Fruit fly (Drosophila melanogaster) whole organism, embryonic: ENCODE results near the gene CG13850.
A peak's percentile ranks its signal among the peaks of the same experiment; 100 is the strongest.

Source experiments
- CG1024 ChIP-seq: fragments of 200-800 bp; sonication (Bioruptor generic); IDR thresholded peaks from 2 replicates; pipeline ENCODE4 v1.3.6; 2022; ENCODE audit warnings: missing biosample characterization, missing genetic modification characterization
- CG11247 ChIP-seq: fragments of 200-800 bp; sonication (Bioruptor generic); IDR thresholded peaks from 2 replicates; pipeline ENCODE4 v1.3.6; 2022; ENCODE audit warnings: missing biosample characterization, missing genetic modification characterization
- CG11398 ChIP-seq: fragments of 200-800 bp; sonication (Bioruptor generic); optimal IDR thresholded peaks from 2 replicates; lab custom pipeline; 2016; ENCODE audit warnings: missing biosample characterization, missing genetic modification characterization
- CG11723 ChIP-seq: fragments of 200-800 bp; sonication (Bioruptor generic); optimal IDR thresholded peaks from 2 replicates; lab custom pipeline; 2017; ENCODE audit warnings: missing biosample characterization, mild to moderate bottlenecking, missing genetic modification characterization
- CG13287 ChIP-seq: fragments of 200-800 bp; sonication (Bioruptor generic); IDR thresholded peaks from 2 replicates; pipeline ENCODE4 v1.3.6; 2022; ENCODE audit warnings: missing biosample characterization, missing genetic modification characterization; ENCODE audit not compliant: partially characterized antibody
- CG1529 ChIP-seq: fragments of 200-800 bp; sonication (Bioruptor generic); optimal IDR thresholded peaks from 3 replicates; lab custom pipeline; 2018; ENCODE audit warnings: missing biosample characterization, missing genetic modification characterization
- CG17385 ChIP-seq: fragments of 200-800 bp; sonication (Bioruptor generic); optimal IDR thresholded peaks from 3 replicates; lab custom pipeline; 2018; ENCODE audit warnings: missing biosample characterization, mild to moderate bottlenecking, missing genetic modification characterization
- CG2875 ChIP-seq: fragments of 200-800 bp; sonication (Bioruptor generic); optimal IDR thresholded peaks from 2 replicates; lab custom pipeline; 2017; ENCODE audit warnings: missing biosample characterization, mild to moderate bottlenecking, missing genetic modification characterization, missing genetic modification reagents
- CG3065 ChIP-seq: fragments of 200-800 bp; sonication (Bioruptor generic); optimal IDR thresholded peaks from 2 replicates; lab custom pipeline; 2016; ENCODE audit warnings: missing biosample characterization, missing genetic modification characterization
- CG34376 ChIP-seq: fragments of 200-800 bp; sonication (Bioruptor generic); optimal IDR thresholded peaks from 2 replicates; lab custom pipeline; 2018; ENCODE audit warnings: missing biosample characterization, mild to moderate bottlenecking, missing genetic modification characterization
- CG3838 ChIP-seq: fragments of 200-800 bp; sonication (Bioruptor generic); optimal IDR thresholded peaks from 3 replicates; lab custom pipeline; 2016; ENCODE audit warnings: missing biosample characterization, missing genetic modification characterization
- CG42726 ChIP-seq: fragments of 200-800 bp; sonication (Bioruptor generic); IDR thresholded peaks from 2 replicates; pipeline ENCODE4 v1.3.6; 2022; ENCODE audit warnings: missing biosample characterization, missing genetic modification characterization; ENCODE audit not compliant: partially characterized antibody
- CG7928 ChIP-seq: fragments of 200-800 bp; sonication (Bioruptor generic); optimal IDR thresholded peaks from 2 replicates; lab custom pipeline; 2017; ENCODE audit warnings: missing biosample characterization, mild to moderate bottlenecking, missing genetic modification characterization
- Deaf1 ChIP-seq: fragments of 200-800 bp; optimal IDR thresholded peaks from 3 replicates; lab custom pipeline; 2019; ENCODE audit warnings: missing biosample characterization, mild to moderate bottlenecking, missing genetic modification characterization, moderate library complexity
- E2f1 ChIP-seq: fragments of 200-800 bp; sonication (Bioruptor generic); IDR thresholded peaks from 2 replicates; pipeline ENCODE4 v1.3.6; 2022; ENCODE audit warnings: missing biosample characterization, missing genetic modification characterization
- Hand ChIP-seq: fragments of 200-800 bp; sonication (Bioruptor generic); optimal IDR thresholded peaks from 2 replicates; lab custom pipeline; 2017; ENCODE audit warnings: mild to moderate bottlenecking, missing biosample characterization, missing genetic modification reagents, missing genetic modification characterization
- MBD-R2 ChIP-seq: fragments of 200-800 bp; sonication (Bioruptor generic); IDR thresholded peaks from 2 replicates; pipeline ENCODE4 v1.3.6; 2022; ENCODE audit warnings: missing biosample characterization, missing genetic modification characterization
- Nf-YC ChIP-seq: fragments of 200-800 bp; optimal IDR thresholded peaks from 3 replicates; lab custom pipeline; 2019; ENCODE audit warnings: missing biosample characterization, mild to moderate bottlenecking, missing genetic modification characterization, moderate library complexity
- Poxn ChIP-seq: fragments of 200-800 bp; sonication (Bioruptor generic); IDR thresholded peaks from 2 replicates; pipeline ENCODE4 v1.3.6; 2022; ENCODE audit warnings: missing biosample characterization, missing genetic modification characterization
- Ravus ChIP-seq: fragments of 200-800 bp; sonication (Bioruptor generic); IDR thresholded peaks from 2 replicates; pipeline ENCODE4 v1.3.6; 2022; ENCODE audit warnings: missing biosample characterization, missing genetic modification characterization
- Sox102F ChIP-seq: fragments of 200-800 bp; sonication (Bioruptor generic); optimal IDR thresholded peaks from 2 replicates; lab custom pipeline; 2018; ENCODE audit warnings: missing biosample characterization, mild to moderate bottlenecking, missing genetic modification characterization, moderate library complexity
- Sry-β ChIP-seq: fragments of 200-800 bp; sonication (Bioruptor generic); optimal IDR thresholded peaks from 2 replicates; lab custom pipeline; 2018; ENCODE audit warnings: missing biosample characterization, mild to moderate bottlenecking, missing genetic modification characterization, moderate library complexity
- Sry-δ ChIP-seq: fragments of 200-800 bp; sonication (Bioruptor generic); optimal IDR thresholded peaks from 2 replicates; lab custom pipeline; 2016; ENCODE audit warnings: missing biosample characterization, missing genetic modification characterization
- TFAM ChIP-seq: fragments of 200-800 bp; sonication (Bioruptor generic); optimal IDR thresholded peaks from 2 replicates; lab custom pipeline; 2017; ENCODE audit warnings: missing biosample characterization, missing genetic modification characterization, inconsistent platforms
- Tbp ChIP-seq: fragments of >200 bp; optimal IDR thresholded peaks from 2 replicates; lab custom pipeline; 2018; ENCODE audit warnings: missing biosample characterization, missing genetic modification characterization
- Xrp1 ChIP-seq: fragments of 200-800 bp; sonication (Bioruptor generic); IDR thresholded peaks from 2 replicates; pipeline ENCODE4 v1.3.6; 2022; ENCODE audit warnings: missing biosample characterization, missing genetic modification characterization
- ab ChIP-seq: fragments of 200-800 bp; sonication (Bioruptor generic); optimal IDR thresholded peaks from 2 replicates; lab custom pipeline; 2016; ENCODE audit warnings: missing biosample characterization, missing genetic modification characterization
- ac ChIP-seq: fragments of 200-800 bp; sonication (Bioruptor generic); optimal IDR thresholded peaks from 3 replicates; lab custom pipeline; 2017; ENCODE audit warnings: missing biosample characterization, mild to moderate bottlenecking, missing genetic modification characterization
- amos ChIP-seq: fragments of 200-800 bp; sonication (Bioruptor generic); IDR thresholded peaks from 2 replicates; pipeline ENCODE4 v1.3.6; 2022; ENCODE audit warnings: missing biosample characterization, missing genetic modification characterization; ENCODE audit not compliant: partially characterized antibody
- az2 ChIP-seq: fragments of 200-800 bp; sonication (Bioruptor generic); optimal IDR thresholded peaks from 3 replicates; lab custom pipeline; 2016; ENCODE audit warnings: missing biosample characterization, missing genetic modification characterization
- cad ChIP-seq: fragments of >200 bp; optimal IDR thresholded peaks from 2 replicates; lab custom pipeline; 2017; ENCODE audit warnings: missing biosample characterization, missing genetic modification characterization
- cas ChIP-seq: fragments of 200-800 bp; sonication (Bioruptor generic); IDR thresholded peaks from 2 replicates; pipeline ENCODE4 v1.3.6; 2022; ENCODE audit warnings: missing biosample characterization, missing genetic modification characterization
- gcm2 ChIP-seq: fragments of 200-800 bp; sonication (Bioruptor generic); optimal IDR thresholded peaks from 2 replicates; lab custom pipeline; 2016; ENCODE audit warnings: missing biosample characterization, missing genetic modification characterization
- gem ChIP-seq: fragments of 200-800 bp; sonication (Bioruptor generic); optimal IDR thresholded peaks from 2 replicates; lab custom pipeline; 2019; ENCODE audit warnings: missing biosample characterization, mild to moderate bottlenecking, missing genetic modification characterization, moderate library complexity
- gro ChIP-seq: fragments of 200-800 bp; sonication (Bioruptor generic); optimal IDR thresholded peaks from 2 replicates; lab custom pipeline; 2016; ENCODE audit warnings: missing biosample characterization, missing genetic modification characterization
- h ChIP-seq: fragments of >200 bp; optimal IDR thresholded peaks from 2 replicates; lab custom pipeline; 2017
- insv ChIP-seq, 2 experiments: fragments of 200-800 bp; sonication (Bioruptor generic); optimal IDR thresholded peaks; 3 replicates each; lab custom pipeline; 2016 to 2018; ENCODE audit warnings: missing biosample characterization in 2 of 2, missing genetic modification characterization in 2 of 2
- jumu ChIP-seq: fragments of 200-800 bp; sonication (Bioruptor generic); optimal IDR thresholded peaks from 3 replicates; lab custom pipeline; 2016; ENCODE audit warnings: missing biosample characterization, missing genetic modification characterization
- kni ChIP-seq: fragments of 200-800 bp; sonication (Bioruptor generic); optimal IDR thresholded peaks from 3 replicates; lab custom pipeline; 2017; ENCODE audit warnings: mild to moderate bottlenecking, missing biosample characterization, missing genetic modification reagents, missing genetic modification characterization
- lov ChIP-seq, 2 experiments: fragments of 200-800 bp in 1 of 2; fragments of >200 bp in 1 of 2; sonication (Bioruptor generic) in 1 of 2; IDR thresholded peaks in 1 of 2; optimal IDR thresholded peaks in 1 of 2; 2 replicates in 1 of 2; 3 replicates in 1 of 2; pipeline versions ENCODE4 v1.3.6 to Lab custom; 2017 to 2022; ENCODE audit warnings: missing biosample characterization in 1 of 2, missing genetic modification characterization in 1 of 2
- luna ChIP-seq: fragments of 200-800 bp; sonication (Bioruptor generic); optimal IDR thresholded peaks from 2 replicates; lab custom pipeline; 2016; ENCODE audit warnings: missing biosample characterization, missing genetic modification characterization
- nmo ChIP-seq: fragments of 200-800 bp; sonication (Bioruptor generic); optimal IDR thresholded peaks from 2 replicates; lab custom pipeline; 2018; ENCODE audit warnings: missing biosample characterization, mild to moderate bottlenecking, missing genetic modification characterization, moderate library complexity
- ro ChIP-seq: fragments of 200-800 bp; sonication (Bioruptor generic); IDR thresholded peaks from 2 replicates; pipeline ENCODE4 v1.3.6; 2022; ENCODE audit warnings: missing biosample characterization, missing genetic modification characterization
- run ChIP-seq: fragments of 200-800 bp; sonication (Bioruptor generic); optimal IDR thresholded peaks from 3 replicates; lab custom pipeline; 2018; ENCODE audit warnings: missing biosample characterization, mild to moderate bottlenecking, missing genetic modification characterization
- sna ChIP-seq: fragments of 200-800 bp; sonication (Bioruptor generic); IDR thresholded peaks from 2 replicates; pipeline ENCODE4 v1.3.6; 2022; ENCODE audit warnings: missing biosample characterization, missing genetic modification characterization; ENCODE audit not compliant: partially characterized antibody
- sqz ChIP-seq: fragments of 200-800 bp; sonication (Bioruptor generic); optimal IDR thresholded peaks from 3 replicates; lab custom pipeline; 2018; ENCODE audit warnings: missing biosample characterization, mild to moderate bottlenecking, missing genetic modification characterization
- vnd ChIP-seq: fragments of 200-800 bp; sonication (Bioruptor generic); IDR thresholded peaks from 3 replicates; pipeline ENCODE4 v1.3.6; 2022; ENCODE audit warnings: missing biosample characterization, missing genetic modification characterization; ENCODE audit not compliant: partially characterized antibody
- zen2 ChIP-seq: fragments of 200-800 bp; sonication (Bioruptor generic); IDR thresholded peaks from 3 replicates; pipeline ENCODE4 v1.3.6; 2022; ENCODE audit warnings: missing biosample characterization, missing genetic modification characterization; ENCODE audit not compliant: partially characterized antibody
- zfh2 ChIP-seq: fragments of 200-800 bp; sonication (Bioruptor generic); optimal IDR thresholded peaks from 2 replicates; lab custom pipeline; 2016; ENCODE audit warnings: missing biosample characterization, missing genetic modification characterization

Gene CG13850

DNA sequence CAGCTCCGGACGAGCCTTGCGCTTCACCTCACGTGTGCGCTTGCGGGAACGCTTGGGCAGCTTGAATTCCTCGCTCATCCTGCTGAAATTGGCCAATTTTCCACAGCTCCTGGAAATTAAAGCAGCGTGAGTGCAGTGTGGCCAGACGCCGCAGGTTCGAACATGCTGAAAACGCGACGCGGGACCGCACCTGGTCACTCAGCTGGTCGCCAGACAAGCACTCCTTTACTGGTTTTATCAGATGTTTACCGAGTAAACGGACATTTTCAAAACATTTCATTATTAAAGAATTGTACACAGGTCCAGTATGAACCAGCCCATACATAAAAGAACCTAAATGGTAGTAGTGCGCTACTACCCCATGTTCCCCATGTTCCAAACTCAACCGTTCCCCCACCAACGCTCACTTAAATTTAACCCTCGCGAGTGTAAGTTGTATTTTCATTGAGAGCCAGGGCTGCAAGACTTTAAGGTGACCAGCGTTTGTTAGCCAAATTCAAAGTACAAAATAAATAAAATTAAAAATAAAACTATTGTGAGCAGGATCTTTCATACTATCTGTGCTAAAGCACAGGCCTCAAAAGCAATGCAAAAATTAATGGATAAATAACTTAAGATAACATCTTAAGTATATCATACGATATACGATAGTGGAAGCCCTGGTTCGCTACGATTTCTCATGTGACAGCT lies 48.4 kb downstream of the CG13850 start, which contains the start of the genes JMJD6, CG7071 and Muted (continued):
- peak; percentile 91 for TF ChIP-seq Sox102F (GFP tag; lab: Kevin White, UChicago)
- TF ChIP-seq gro: peak; percentile 93
- peak; percentile 84 for TF ChIP-seq CG11723 (GFP tag; lab: Kevin White, UChicago)
- peak; percentile 52 for TF ChIP-seq ac (GFP tag; lab: Kevin White, UChicago)
- peak; percentile 53 for TF ChIP-seq Ravus (GFP tag; lab: Robert Waterston, UW)
- peak; percentile 88 for TF ChIP-seq jumu (GFP tag; lab: Kevin White, UChicago)
- peak; percentile 94 for TF ChIP-seq Xrp1
- TF ChIP-seq nmo (GFP tag; lab: Kevin White, UChicago): peak; percentile 88
- peak; percentile 69 for TF ChIP-seq amos (GFP tag; lab: Robert Waterston, UW)
- no peak for TF ChIP-seq TFAM
- peak; percentile 83 for TF ChIP-seq CG1024 (GFP tag; lab: Robert Waterston, UW)
- peak; percentile 72 for TF ChIP-seq CG2875
- peak; percentile 34 for TF ChIP-seq luna (GFP tag; lab: Kevin White, UChicago)
- peak; percentile 84 for TF ChIP-seq kni (GFP tag; lab: Kevin White, UChicago)
- TF ChIP-seq ab (GFP tag; lab: Kevin White, UChicago): peak; percentile 70
- peak; percentile 91 for TF ChIP-seq sna (GFP tag; lab: Robert Waterston, UW)
- peak; percentile 66; the same call in 1 of the 2 replicates for TF ChIP-seq CG42726 (GFP tag; lab: Robert Waterston, UW)
- peak; percentile 42 for TF ChIP-seq Tbp (GFP tag; lab: Kevin White, UChicago)
- TF ChIP-seq CG7928 (GFP tag; lab: Kevin White, UChicago): peak; percentile 99
- peak; percentile 56 for TF ChIP-seq Sry-β (GFP tag; lab: Kevin White, UChicago)
- TF ChIP-seq sqz (GFP tag; lab: Kevin White, UChicago): peak; percentile 77
- peak; percentile 83 for TF ChIP-seq MBD-R2 (GFP tag; lab: Robert Waterston, UW)
- no peak for TF ChIP-seq lov (optimal IDR thresholded peaks at IDR 0.05; lab: Kevin White, UChicago)
- peak; percentile 87; the same call in 2 of the 3 replicates for TF ChIP-seq lov (GFP tag; IDR thresholded peaks at IDR 0.05; lab: Robert Waterston, UW)
- peak in 1 of 2 experiments; percentile 75 for TF ChIP-seq insv (GFP tag; optimal IDR thresholded peaks at IDR 0.05; lab: Kevin White, UChicago)
- peak; percentile 84 for TF ChIP-seq E2f1
- peak; percentile 65 for TF ChIP-seq gcm2 (GFP tag; lab: Kevin White, UChicago)
- TF ChIP-seq Deaf1 (tag; lab: Kevin White, UChicago): peak; percentile 55
- peak; percentile 78 for TF ChIP-seq run (tag; lab: Kevin White, UChicago)
- TF ChIP-seq ro: peak; percentile 81
- no peak for TF ChIP-seq cad (GFP tag; lab: Kevin White, UChicago)
- TF ChIP-seq CG1529 (GFP tag; lab: Kevin White, UChicago): peak; percentile 76
- TF ChIP-seq CG11398 (GFP tag; lab: Kevin White, UChicago): peak; percentile 78
- TF ChIP-seq vnd (GFP tag; lab: Robert Waterston, UW): peak; percentile 77
- TF ChIP-seq gem (tag; lab: Kevin White, UChicago): peak; percentile 95
- TF ChIP-seq zfh2 (GFP tag; lab: Kevin White, UChicago): peak; percentile 95
- peak; percentile 94 for TF ChIP-seq az2
- peak; percentile 86 for TF ChIP-seq CG3838 (GFP tag; lab: Kevin White, UChicago)
- TF ChIP-seq CG34376 (GFP tag; lab: Kevin White, UChicago): peak; percentile 93
- peak; percentile 75 for TF ChIP-seq Hand
- peak; percentile 78 for TF ChIP-seq CG3065 (GFP tag; lab: Kevin White, UChicago)
- peak; percentile 71 for TF ChIP-seq Sry-δ (GFP tag; lab: Kevin White, UChicago)
- no peak for TF ChIP-seq h
- peak; percentile 78 for TF ChIP-seq Nf-YC
- TF ChIP-seq CG11247 (GFP tag; lab: Robert Waterston, UW): peak; percentile 91
- TF ChIP-seq zen2 (GFP tag; lab: Robert Waterston, UW): peak; percentile 55; the same call in 1 of the 3 replicates
- TF ChIP-seq CG13287 (GFP tag; lab: Robert Waterston, UW): peak; percentile 94
- TF ChIP-seq Poxn (GFP tag; lab: Robert Waterston, UW): peak; percentile 76
- TF ChIP-seq cas (GFP tag; lab: Robert Waterston, UW): peak; percentile 87
- TF ChIP-seq CG17385 (GFP tag; lab: Kevin White, UChicago): peak; percentile 84
